Fruit fly (Drosophila melanogaster) whole organism, prepupa: Measurements from ENCODE around the gene CG14453.

ENCODE experiments used
- CG4318 ChIP-seq: fragments of 200-800 bp; sonication (Bioruptor generic); optimal IDR thresholded peaks from 3 replicates; lab custom pipeline; 2017; ENCODE audit warnings: missing biosample characterization, mild to moderate bottlenecking, missing genetic modification characterization
- CG6792 ChIP-seq: fragments of 200-800 bp; sonication (Bioruptor generic); optimal IDR thresholded peaks from 3 replicates; lab custom pipeline; 2016; ENCODE audit warnings: missing biosample characterization, missing genetic modification characterization
- CG7368 ChIP-seq: fragments of 200-800 bp; sonication (Bioruptor generic); optimal IDR thresholded peaks from 3 replicates; lab custom pipeline; 2016; ENCODE audit warnings: missing biosample characterization, missing genetic modification characterization
- CG9139 ChIP-seq: fragments of 200-800 bp; sonication (Bioruptor generic); optimal IDR thresholded peaks from 3 replicates; lab custom pipeline; 2017; ENCODE audit warnings: missing biosample characterization, mild to moderate bottlenecking, missing genetic modification characterization
- Hr38 ChIP-seq: sonication (Bioruptor generic); optimal IDR thresholded peaks from 2 replicates; lab custom pipeline; 2016; ENCODE audit warnings: missing biosample characterization, missing genetic modification characterization
- Hr39 ChIP-seq: fragments of 200-800 bp; sonication (Bioruptor generic); optimal IDR thresholded peaks from 2 replicates; lab custom pipeline; 2016; ENCODE audit warnings: missing biosample characterization, missing genetic modification characterization
- Lpt ChIP-seq: fragments of 200-800 bp; sonication (Bioruptor generic); optimal IDR thresholded peaks from 3 replicates; lab custom pipeline; 2016; ENCODE audit warnings: missing biosample characterization, missing genetic modification characterization
- OdsH ChIP-seq: fragments of 200-800 bp; sonication (Bioruptor generic); optimal IDR thresholded peaks from 3 replicates; lab custom pipeline; 2016; ENCODE audit warnings: missing biosample characterization, missing genetic modification characterization
- Smox ChIP-seq: fragments of 200-800 bp; sonication (Bioruptor generic); optimal IDR thresholded peaks from 3 replicates; lab custom pipeline; 2016; ENCODE audit warnings: missing biosample characterization, missing genetic modification characterization
- esn ChIP-seq: fragments of 200-800 bp; sonication (Bioruptor generic); optimal IDR thresholded peaks from 2 replicates; lab custom pipeline; 2016; ENCODE audit warnings: missing biosample characterization, mild to moderate bottlenecking, missing genetic modification characterization, moderate library complexity
- fd85E ChIP-seq: fragments of 200-800 bp; sonication (Bioruptor generic); optimal IDR thresholded peaks from 3 replicates; lab custom pipeline; 2016; ENCODE audit warnings: missing biosample characterization, missing genetic modification characterization
- fkh ChIP-seq: fragments of 200-800 bp; sonication (Bioruptor generic); optimal IDR thresholded peaks from 3 replicates; lab custom pipeline; 2017; ENCODE audit warnings: missing biosample characterization, mild to moderate bottlenecking, missing genetic modification characterization, moderate library complexity
- lz ChIP-seq: fragments of 200-800 bp; sonication (Bioruptor generic); optimal IDR thresholded peaks from 3 replicates; lab custom pipeline; 2016; ENCODE audit warnings: missing biosample characterization, missing genetic modification characterization
- net ChIP-seq: fragments of 200-800 bp; sonication (Bioruptor generic); optimal IDR thresholded peaks from 3 replicates; lab custom pipeline; 2016; ENCODE audit warnings: missing biosample characterization, missing genetic modification characterization

DNA sequence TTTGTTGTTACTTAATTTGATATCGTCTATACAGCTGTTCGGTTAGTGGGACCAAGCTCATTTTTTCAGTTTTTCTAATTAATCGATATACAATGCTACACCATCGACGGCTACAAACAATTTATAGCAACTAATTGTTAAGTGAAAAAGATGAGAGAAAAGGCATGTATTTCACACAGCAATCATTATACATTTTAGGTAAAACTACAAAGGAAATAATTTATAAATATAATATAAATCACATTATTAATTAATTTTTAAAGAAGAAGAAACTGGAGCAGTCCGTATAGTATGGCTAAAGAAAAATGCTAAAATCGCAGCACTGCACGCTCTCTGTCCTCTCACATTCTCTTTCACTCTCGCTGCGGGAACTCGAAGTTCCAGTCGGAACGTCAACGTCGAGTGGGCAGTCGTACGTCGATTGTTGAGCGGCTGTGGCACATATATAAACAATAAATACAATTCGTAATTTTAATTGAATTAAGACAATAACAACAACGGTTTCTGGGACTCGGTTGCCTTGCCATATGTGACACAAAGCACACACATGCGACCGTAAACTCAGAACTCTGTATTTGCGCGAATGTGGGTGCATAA, 34.0 kb downstream of the CG14453 start, which contains the start of the genes CG14450 and CG11367:
- TF ChIP-seq esn (peak; percentile 16), CG7368 (no peak), lz (GFP tag; lab: Kevin White, UChicago) (no peak), Smox (GFP tag; lab: Kevin White, UChicago) (no peak), CG4318 (no peak), Hr39 (no peak), fd85E (GFP tag; lab: Kevin White, UChicago) (no peak), Lpt (GFP tag; lab: Kevin White, UChicago) (no peak), CG9139 (GFP tag; lab: Kevin White, UChicago) (no peak), OdsH (no peak), CG6792 (GFP tag; lab: Kevin White, UChicago) (no peak), fkh (GFP tag; lab: Kevin White, UChicago) (peak; percentile 40), Hr38 (no peak), net (GFP tag; lab: Kevin White, UChicago) (peak; percentile 33)
